Worm (Caenorhabditis elegans): Measurements from ENCODE around the gene F18A11.3.

- no peak for TF ChIP-seq lin-15B (tag; optimal IDR thresholded peaks at IDR 0.05)
- TF ChIP-seq sea-2 (GFP tag; optimal IDR thresholded peaks at IDR 0.05): no peak
- no peak for TF ChIP-seq nhr-23 (tag; optimal IDR thresholded peaks at IDR 0.05)
- TF ChIP-seq ama-1 (optimal IDR thresholded peaks at IDR 0.05): no peak
- TF ChIP-seq nhr-77 (tag; optimal IDR thresholded peaks at IDR 0.05): no peak
- no peak for TF ChIP-seq aly-2 (tag; optimal IDR thresholded peaks at IDR 0.05)
Observed at ce11 chrII:13004872-13005252, 31.8 kb downstream of the F18A11.3 start.
